Fruit fly (Drosophila melanogaster) whole organism, embryonic: ENCODE measurements around the gene GstD11.

Experiments used
- BtbVII ChIP-seq: fragments of 200-800 bp; sonication (Bioruptor generic); optimal IDR thresholded peaks from 3 replicates; lab custom pipeline; 2017; ENCODE audit warnings: missing biosample characterization, mild to moderate bottlenecking, missing genetic modification characterization
- CG10543 ChIP-seq: fragments of 200-800 bp; sonication (Bioruptor generic); optimal IDR thresholded peaks from 3 replicates; lab custom pipeline; 2017; ENCODE audit warnings: missing biosample characterization, mild to moderate bottlenecking, missing genetic modification characterization, moderate library complexity
- CG12744 ChIP-seq: fragments of 200-800 bp; sonication (Bioruptor generic); optimal IDR thresholded peaks from 2 replicates; lab custom pipeline; 2016; ENCODE audit warnings: missing biosample characterization, missing genetic modification characterization
- CG12769 ChIP-seq: fragments of 200-800 bp; sonication (Bioruptor generic); optimal IDR thresholded peaks from 2 replicates; lab custom pipeline; 2019; ENCODE audit warnings: missing biosample characterization, mild to moderate bottlenecking, missing genetic modification characterization, moderate library complexity
- CG13894 ChIP-seq: fragments of 200-800 bp; sonication (Bioruptor generic); optimal IDR thresholded peaks from 3 replicates; lab custom pipeline; 2018; ENCODE audit warnings: missing biosample characterization, mild to moderate bottlenecking, missing genetic modification characterization, moderate library complexity
- CG14667 ChIP-seq: fragments of 200-800 bp; sonication (Bioruptor generic); IDR thresholded peaks from 2 replicates; pipeline ENCODE4 v1.3.6; 2022; ENCODE audit warnings: missing biosample characterization, missing genetic modification characterization
- CG15696 ChIP-seq: fragments of 200-800 bp; sonication (Bioruptor generic); optimal IDR thresholded peaks from 2 replicates; lab custom pipeline; 2019; ENCODE audit warnings: missing biosample characterization, mild to moderate bottlenecking, missing genetic modification characterization, moderate library complexity
- CG17568 ChIP-seq: fragments of 200-800 bp; sonication (Bioruptor generic); optimal IDR thresholded peaks from 2 replicates; lab custom pipeline; 2018; ENCODE audit warnings: missing biosample characterization, mild to moderate bottlenecking, missing genetic modification characterization, moderate library complexity
- CG18764 ChIP-seq: fragments of 200-800 bp; sonication (Bioruptor generic); optimal IDR thresholded peaks from 3 replicates; lab custom pipeline; 2016; ENCODE audit warnings: missing biosample characterization, missing genetic modification characterization
- CG2129 ChIP-seq: fragments of 200-800 bp; sonication (Bioruptor generic); IDR thresholded peaks from 2 replicates; pipeline ENCODE4 v1.3.6; 2022; ENCODE audit warnings: missing biosample characterization, missing genetic modification characterization; ENCODE audit not compliant: partially characterized antibody
- CG2889 ChIP-seq: fragments of 200-800 bp; sonication (Bioruptor generic); IDR thresholded peaks from 3 replicates; pipeline ENCODE4 v1.3.6; 2022; ENCODE audit warnings: missing biosample characterization, missing genetic modification characterization
- CG31388 ChIP-seq: fragments of 200-800 bp; sonication (Bioruptor generic); optimal IDR thresholded peaks from 2 replicates; lab custom pipeline; 2016; ENCODE audit warnings: missing biosample characterization, missing genetic modification characterization
- CG3163 ChIP-seq: fragments of 200-800 bp; sonication (Bioruptor generic); optimal IDR thresholded peaks from 3 replicates; lab custom pipeline; 2016; ENCODE audit warnings: missing biosample characterization, missing genetic modification characterization
- CG3281 ChIP-seq: fragments of 200-800 bp; sonication (Bioruptor generic); optimal IDR thresholded peaks from 3 replicates; lab custom pipeline; 2017; ENCODE audit warnings: missing biosample characterization, mild to moderate bottlenecking, missing genetic modification characterization
- CG33213 ChIP-seq: fragments of 200-800 bp; sonication (Bioruptor generic); optimal IDR thresholded peaks from 3 replicates; lab custom pipeline; 2016; ENCODE audit warnings: missing biosample characterization, missing genetic modification characterization
- CG34376 ChIP-seq: fragments of 200-800 bp; sonication (Bioruptor generic); optimal IDR thresholded peaks from 2 replicates; lab custom pipeline; 2018; ENCODE audit warnings: missing biosample characterization, mild to moderate bottlenecking, missing genetic modification characterization
- CG34422 ChIP-seq: fragments of 200-800 bp; sonication (Bioruptor generic); IDR thresholded peaks from 3 replicates; pipeline ENCODE4 v1.3.6; 2022; ENCODE audit warnings: missing biosample characterization, missing genetic modification characterization
- CG4360 ChIP-seq: fragments of 200-800 bp; sonication (Bioruptor generic); IDR thresholded peaks from 2 replicates; pipeline ENCODE4 v1.3.6; 2022; ENCODE audit warnings: missing biosample characterization, missing genetic modification characterization
- CG6813 ChIP-seq: fragments of 200-800 bp; sonication (Bioruptor generic); optimal IDR thresholded peaks from 2 replicates; lab custom pipeline; 2017; ENCODE audit warnings: missing biosample characterization, missing genetic modification characterization, mild to moderate bottlenecking, moderate library complexity, missing genetic modification reagents
- CG7556 ChIP-seq: fragments of 200-800 bp; sonication (Bioruptor generic); optimal IDR thresholded peaks from 2 replicates; lab custom pipeline; 2017; ENCODE audit warnings: missing biosample characterization, mild to moderate bottlenecking, missing genetic modification characterization
- CG8924 ChIP-seq: fragments of 200-800 bp; optimal IDR thresholded peaks from 3 replicates; lab custom pipeline; 2019; ENCODE audit warnings: missing biosample characterization, mild to moderate bottlenecking, missing genetic modification characterization, moderate library complexity
- Hr78 ChIP-seq, 2 experiments: fragments of 200-800 bp in 1 of 2; fragments of >200 bp in 1 of 2; sonication (Bioruptor generic) in 1 of 2; optimal IDR thresholded peaks; 2 replicates each; lab custom pipeline; 2017 to 2019; ENCODE audit warnings: missing biosample characterization in 2 of 2, missing genetic modification characterization in 2 of 2, mild to moderate bottlenecking in 1 of 2, moderate library complexity in 1 of 2
- Lim3 ChIP-seq: fragments of 200-800 bp; sonication (Bioruptor generic); IDR thresholded peaks from 2 replicates; pipeline ENCODE4 v1.3.6; 2022; ENCODE audit warnings: missing biosample characterization, missing genetic modification characterization
- MTF-1 ChIP-seq: fragments of 200-800 bp; sonication (Bioruptor generic); optimal IDR thresholded peaks from 2 replicates; lab custom pipeline; 2018; ENCODE audit warnings: missing biosample characterization, mild to moderate bottlenecking, missing genetic modification characterization, borderline replicate concordance
- Oaz ChIP-seq: fragments of 200-800 bp; sonication (Bioruptor generic); IDR thresholded peaks from 2 replicates; pipeline ENCODE4 v1.3.6; 2022; ENCODE audit warnings: missing biosample characterization, missing genetic modification characterization
- Ptx1 ChIP-seq: fragments of 200-800 bp; sonication (Bioruptor generic); IDR thresholded peaks from 2 replicates; pipeline ENCODE4 v1.3.6; 2022; ENCODE audit warnings: missing biosample characterization, missing genetic modification characterization
- Vsx1 ChIP-seq: fragments of 200-800 bp; sonication (Bioruptor generic); optimal IDR thresholded peaks from 2 replicates; lab custom pipeline; 2017; ENCODE audit warnings: missing biosample characterization, mild to moderate bottlenecking, missing genetic modification characterization, missing genetic modification reagents
- az2 ChIP-seq: fragments of 200-800 bp; sonication (Bioruptor generic); optimal IDR thresholded peaks from 3 replicates; lab custom pipeline; 2016; ENCODE audit warnings: missing biosample characterization, missing genetic modification characterization
- bigmax ChIP-seq: fragments of 200-800 bp; sonication (Bioruptor generic); optimal IDR thresholded peaks from 2 replicates; lab custom pipeline; 2018; ENCODE audit warnings: missing biosample characterization, mild to moderate bottlenecking, missing genetic modification characterization
- chinmo ChIP-seq: fragments of 200-800 bp; sonication (Bioruptor generic); IDR thresholded peaks from 4 replicates; pipeline ENCODE4 v1.3.6; 2022; ENCODE audit warnings: missing biosample characterization, missing genetic modification characterization; ENCODE audit not compliant: partially characterized antibody
- chm ChIP-seq: fragments of 200-800 bp; sonication (Bioruptor generic); IDR thresholded peaks from 2 replicates; pipeline ENCODE4 v1.3.6; 2022; ENCODE audit warnings: missing biosample characterization, missing genetic modification characterization
- corto ChIP-seq: fragments of 200-800 bp; sonication (Bioruptor generic); optimal IDR thresholded peaks from 2 replicates; lab custom pipeline; 2016; ENCODE audit warnings: missing biosample characterization, mild to moderate bottlenecking, missing genetic modification characterization, moderate library complexity
- dan ChIP-seq: fragments of 200-800 bp; sonication (Bioruptor generic); IDR thresholded peaks from 2 replicates; pipeline ENCODE4 v1.3.6; 2022; ENCODE audit warnings: missing biosample characterization, missing genetic modification characterization
- danr ChIP-seq: fragments of 200-800 bp; sonication (Bioruptor generic); IDR thresholded peaks from 2 replicates; pipeline ENCODE4 v1.3.6; 2022; ENCODE audit warnings: missing biosample characterization, missing genetic modification characterization
- eve ChIP-seq, 2 experiments: fragments of >200 bp; optimal IDR thresholded peaks; 2 replicates each; lab custom pipeline; 2017; ENCODE audit warnings: missing biosample characterization in 2 of 2, missing genetic modification characterization in 2 of 2
- gro ChIP-seq: fragments of 200-800 bp; sonication (Bioruptor generic); optimal IDR thresholded peaks from 2 replicates; lab custom pipeline; 2016; ENCODE audit warnings: missing biosample characterization, missing genetic modification characterization
- nau ChIP-seq: fragments of 200-800 bp; sonication (Bioruptor generic); optimal IDR thresholded peaks from 3 replicates; lab custom pipeline; 2017; ENCODE audit warnings: missing biosample characterization, mild to moderate bottlenecking, missing genetic modification characterization, missing genetic modification reagents
- sd ChIP-seq: fragments of 200-800 bp; sonication (Bioruptor generic); optimal IDR thresholded peaks from 3 replicates; lab custom pipeline; 2018; ENCODE audit warnings: missing biosample characterization, mild to moderate bottlenecking, missing genetic modification characterization, moderate library complexity
- sens ChIP-seq: fragments of 200-800 bp; sonication (Bioruptor generic); peaks from one replicate; lab custom pipeline; 2016; ENCODE audit warnings: missing biosample characterization, missing genetic modification characterization
- slbo ChIP-seq: fragments of 200-800 bp; sonication (Bioruptor generic); IDR thresholded peaks from 2 replicates; pipeline ENCODE4 v1.3.6; 2022; ENCODE audit warnings: missing biosample characterization, missing genetic modification characterization
- stwl ChIP-seq: fragments of 200-800 bp; sonication (Bioruptor generic); optimal IDR thresholded peaks from 3 replicates; lab custom pipeline; 2018; ENCODE audit warnings: missing biosample characterization, mild to moderate bottlenecking, missing genetic modification characterization, moderate library complexity
- sug ChIP-seq: fragments of 200-800 bp; optimal IDR thresholded peaks from 2 replicates; lab custom pipeline; 2019; ENCODE audit warnings: missing biosample characterization, mild to moderate bottlenecking, missing genetic modification characterization, moderate library complexity
- vnd ChIP-seq: fragments of 200-800 bp; sonication (Bioruptor generic); IDR thresholded peaks from 3 replicates; pipeline ENCODE4 v1.3.6; 2022; ENCODE audit warnings: missing biosample characterization, missing genetic modification characterization; ENCODE audit not compliant: partially characterized antibody
- zen ChIP-seq: fragments of 200-800 bp; sonication (Bioruptor generic); optimal IDR thresholded peaks from 3 replicates; lab custom pipeline; 2018; ENCODE audit warnings: missing biosample characterization, mild to moderate bottlenecking, missing genetic modification characterization, moderate library complexity

Gene GstD11

DNA sequence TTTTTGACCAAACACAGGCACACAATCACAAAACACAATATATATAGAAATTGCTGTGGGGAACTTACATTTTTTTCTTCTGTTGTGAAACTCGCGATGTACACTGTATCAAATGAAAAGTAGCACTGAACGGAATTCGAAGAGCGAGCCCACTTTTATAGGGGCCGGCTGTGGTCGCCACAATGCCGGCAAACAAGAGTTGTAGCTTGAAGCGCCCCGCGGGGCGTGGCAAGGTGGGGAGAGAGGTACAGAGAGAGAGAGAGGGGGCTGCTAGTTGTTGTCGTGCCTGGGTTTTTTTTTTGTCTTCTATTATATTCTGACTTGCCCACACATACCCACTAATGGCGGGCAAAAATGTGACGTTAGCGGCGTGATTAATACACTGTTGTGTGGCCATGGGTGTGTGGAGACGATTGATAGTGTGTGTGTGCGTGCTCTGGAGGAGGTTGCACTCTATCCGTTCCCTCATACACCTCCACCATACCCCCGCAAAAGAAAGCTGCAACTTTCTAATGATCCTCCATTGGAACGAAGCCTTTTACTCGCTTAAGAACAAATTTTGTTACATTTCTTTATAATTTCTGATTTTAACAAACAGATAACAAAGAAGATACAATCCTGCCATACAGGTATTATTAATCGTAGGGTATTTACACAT, 13.9 kb upstream of the GstD11 start, which contains the start of gene GstD1 (continued):
- no peak for TF ChIP-seq Vsx1
- peak; percentile 71 for TF ChIP-seq sens (GFP tag; lab: Kevin White, UChicago)
- no peak for TF ChIP-seq CG2889 (GFP tag; lab: Robert Waterston, UW)
- no peak for TF ChIP-seq Lim3 (GFP tag; lab: Robert Waterston, UW)
- no peak; the same call in none of the 2 replicates for TF ChIP-seq slbo
- TF ChIP-seq CG4360 (GFP tag; lab: Robert Waterston, UW) = no peak
- no peak for TF ChIP-seq CG14667 (GFP tag; lab: Robert Waterston, UW)
- TF ChIP-seq bigmax = no peak
- no peak for TF ChIP-seq CG2129 (GFP tag; lab: Robert Waterston, UW)
- TF ChIP-seq CG7556 (GFP tag; lab: Kevin White, UChicago) = peak; percentile 53
- no peak for TF ChIP-seq CG17568 (GFP tag; lab: Kevin White, UChicago)
- no peak for TF ChIP-seq CG12744
- no peak for TF ChIP-seq CG18764 (GFP tag; lab: Kevin White, UChicago)

- TF ChIP-seq CG17568 (GFP tag; lab: Kevin White, UChicago) (no peak), nau (GFP tag; lab: Kevin White, UChicago) (peak; percentile 0), CG6813 (GFP tag; lab: Kevin White, UChicago) (peak; percentile 47), CG31388 (GFP tag; lab: Kevin White, UChicago) (peak; percentile 2), zen (tag; lab: Kevin White, UChicago) (peak; percentile 30), stwl (peak; percentile 23), sug (tag; lab: Kevin White, UChicago) (peak; percentile 97), CG33213 (GFP tag; lab: Kevin White, UChicago) (peak; percentile 18), CG3281 (GFP tag; lab: Kevin White, UChicago) (peak; percentile 2), MTF-1 (peak; percentile 62), sens (GFP tag; lab: Kevin White, UChicago) (peak; percentile 69), vnd (GFP tag; lab: Robert Waterston, UW) (no peak), Oaz (GFP tag; lab: Robert Waterston, UW) (no peak), danr (GFP tag; lab: Robert Waterston, UW) (no peak), az2 (peak; percentile 4), CG15696 (peak; percentile 67), Ptx1 (GFP tag; lab: Robert Waterston, UW) (0 out of 2 replicates have a peak, but pooled peaks have one; percentile 1), eve (GFP tag; optimal IDR thresholded peaks at IDR 0.05; lab: Kevin White, UChicago) (peak in 1 of 2 experiments; percentile 13)
These were observed 13.1 kb upstream of the GstD11 start for dm6 chr3R:12369793-12370642.

dm6 chr3R:12370643-12370995, 12.5 kb upstream of the GstD11 start:
- TF ChIP-seq gro (GFP tag; lab: Kevin White, UChicago) = peak; percentile 2
- TF ChIP-seq CG13894 (tag; lab: Kevin White, UChicago) = peak; percentile 97
- peak; percentile 94 for TF ChIP-seq CG3163
- peak; percentile 66 for TF ChIP-seq CG34376
- TF ChIP-seq CG8924 (tag; lab: Kevin White, UChicago) = no peak
- TF ChIP-seq CG12769 (tag; lab: Kevin White, UChicago) = peak; percentile 64
- TF ChIP-seq sd (tag; lab: Kevin White, UChicago) = peak; percentile 92
- 0 out of 4 replicates have a peak, but pooled peaks have one; percentile 68 for TF ChIP-seq chinmo (GFP tag; lab: Robert Waterston, UW)
- peak; percentile 10; the same call in 1 of the 3 replicates for TF ChIP-seq CG34422 (GFP tag; lab: Robert Waterston, UW)
- TF ChIP-seq corto (GFP tag; lab: Kevin White, UChicago) = peak; percentile 66
- no peak for TF ChIP-seq CG33213 (GFP tag; lab: Kevin White, UChicago)
- TF ChIP-seq chm (GFP tag; lab: Robert Waterston, UW) = peak; percentile 27; the same call in 1 of the 2 replicates
- no peak for TF ChIP-seq Oaz (GFP tag; lab: Robert Waterston, UW)
- no peak for TF ChIP-seq dan
- TF ChIP-seq CG10543 = peak; percentile 36
- TF ChIP-seq Hr78 (GFP tag; optimal IDR thresholded peaks at IDR 0.05; lab: Kevin White, UChicago) = peak in 1 of 2 experiments; percentile 61
- peak; percentile 29 for TF ChIP-seq BtbVII (GFP tag; lab: Kevin White, UChicago)
